Worm (Caenorhabditis elegans): Measurements from ENCODE around the gene C01G10.1.

DNA sequence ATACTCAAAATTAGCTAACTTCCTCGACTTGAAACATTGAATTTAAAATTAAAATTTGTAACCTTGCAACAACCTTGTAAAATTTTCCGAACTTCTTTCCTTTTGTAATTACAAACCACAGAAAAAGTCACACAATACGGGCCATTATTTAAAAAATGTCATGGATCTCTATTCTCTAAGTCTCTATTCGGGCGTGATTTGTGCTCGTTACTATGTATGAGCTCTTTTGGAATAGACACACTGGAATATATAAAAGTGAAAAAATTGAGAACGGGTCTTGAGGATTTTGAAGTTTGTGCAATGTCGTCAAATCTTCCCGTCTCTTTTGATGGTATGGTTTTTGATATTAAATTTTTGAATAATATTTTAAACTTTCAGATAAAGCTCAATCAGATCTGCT, 28.4 kb downstream of the C01G10.1 start, which contains the start of gene srr-7:
- TF ChIP-seq F37D6.2 (tag; optimal IDR thresholded peaks at IDR 0.05) (no peak), Y75B8A.6 (GFP tag; IDR thresholded peaks at IDR 0.05) (no peak)
